Fruit fly (Drosophila melanogaster) whole organism, embryonic: ENCODE measurements around the gene Oatp74D.
A peak's percentile ranks its signal among the peaks of the same experiment; 100 is the strongest.

Experiments used
- CG10366 ChIP-seq: fragments of 200-800 bp; sonication (Bioruptor generic); IDR thresholded peaks from 2 replicates; pipeline ENCODE4 v1.3.6; 2022; ENCODE audit warnings: missing biosample characterization, missing genetic modification characterization
- CG10565 ChIP-seq: fragments of 200-800 bp; sonication (Bioruptor generic); optimal IDR thresholded peaks from 3 replicates; lab custom pipeline; 2016; ENCODE audit warnings: missing biosample characterization, mild to moderate bottlenecking, missing genetic modification characterization
- CG11560 ChIP-seq: fragments of 200-800 bp; sonication (Bioruptor generic); IDR thresholded peaks from 3 replicates; pipeline ENCODE4 v1.3.6; 2022; ENCODE audit warnings: missing biosample characterization, missing genetic modification characterization
- CG12391 ChIP-seq: fragments of 200-800 bp; sonication (Bioruptor generic); optimal IDR thresholded peaks from 3 replicates; lab custom pipeline; 2018; ENCODE audit warnings: missing biosample characterization, mild to moderate bottlenecking, missing genetic modification characterization, moderate library complexity
- CG15696 ChIP-seq: fragments of 200-800 bp; sonication (Bioruptor generic); optimal IDR thresholded peaks from 2 replicates; lab custom pipeline; 2019; ENCODE audit warnings: missing biosample characterization, mild to moderate bottlenecking, missing genetic modification characterization, moderate library complexity
- CG16815 ChIP-seq: fragments of 200-800 bp; sonication (Bioruptor generic); optimal IDR thresholded peaks from 3 replicates; lab custom pipeline; 2017; ENCODE audit warnings: missing biosample characterization, mild to moderate bottlenecking, missing genetic modification characterization
- CG16863 ChIP-seq: fragments of 200-800 bp; sonication (Bioruptor generic); optimal IDR thresholded peaks from 3 replicates; lab custom pipeline; 2016; ENCODE audit warnings: missing biosample characterization, missing genetic modification characterization
- CG17361 ChIP-seq: fragments of 200-800 bp; sonication (Bioruptor generic); IDR thresholded peaks from 3 replicates; pipeline ENCODE4 v1.3.6; 2022; ENCODE audit warnings: missing biosample characterization, missing genetic modification characterization
- CG17829 ChIP-seq: fragments of 200-800 bp; optimal IDR thresholded peaks from 2 replicates; lab custom pipeline; 2019; ENCODE audit warnings: missing biosample characterization, mild to moderate bottlenecking, missing genetic modification characterization, moderate library complexity
- CG18619 ChIP-seq: fragments of 200-800 bp; sonication (Bioruptor generic); optimal IDR thresholded peaks from 3 replicates; lab custom pipeline; 2017; ENCODE audit warnings: missing biosample characterization, mild to moderate bottlenecking, missing genetic modification characterization
- CG2116 ChIP-seq: fragments of 200-800 bp; sonication (Bioruptor generic); optimal IDR thresholded peaks from 3 replicates; lab custom pipeline; 2018; ENCODE audit warnings: missing biosample characterization, mild to moderate bottlenecking, missing genetic modification characterization
- CG30020 ChIP-seq: fragments of 200-800 bp; optimal IDR thresholded peaks from 2 replicates; lab custom pipeline; 2019; ENCODE audit warnings: missing biosample characterization, mild to moderate bottlenecking, missing genetic modification characterization, moderate library complexity
- CG31365 ChIP-seq: fragments of 200-800 bp; sonication (Bioruptor generic); optimal IDR thresholded peaks from 2 replicates; lab custom pipeline; 2018; ENCODE audit warnings: missing biosample characterization, mild to moderate bottlenecking, missing genetic modification characterization
- CG32532 ChIP-seq: fragments of 200-800 bp; sonication (Bioruptor generic); IDR thresholded peaks from 2 replicates; pipeline ENCODE4 v1.3.6; 2022; ENCODE audit warnings: missing biosample characterization, missing genetic modification characterization
- CG4730 ChIP-seq: fragments of 200-800 bp; sonication (Bioruptor generic); IDR thresholded peaks from 2 replicates; pipeline ENCODE4 v1.3.6; 2022; ENCODE audit warnings: missing biosample characterization, missing genetic modification characterization
- CG4854 ChIP-seq: fragments of 200-800 bp; sonication (Bioruptor generic); optimal IDR thresholded peaks from 2 replicates; lab custom pipeline; 2016; ENCODE audit warnings: missing biosample characterization, missing genetic modification characterization, inconsistent platforms
- CG5953 ChIP-seq: fragments of 200-800 bp; sonication (Bioruptor generic); IDR thresholded peaks from 2 replicates; pipeline ENCODE4 v1.3.6; 2022; ENCODE audit warnings: missing biosample characterization, missing genetic modification characterization
- CG6175 ChIP-seq: fragments of 200-800 bp; sonication (Bioruptor generic); IDR thresholded peaks from 3 replicates; pipeline ENCODE4 v1.3.6; 2022; ENCODE audit warnings: missing biosample characterization, missing genetic modification characterization
- CG6654 ChIP-seq: fragments of 200-800 bp; sonication (Bioruptor generic); optimal IDR thresholded peaks from 2 replicates; lab custom pipeline; 2017; ENCODE audit warnings: missing biosample characterization, mild to moderate bottlenecking, missing genetic modification characterization
- CG8290 ChIP-seq, 3 experiments: fragments of 200-800 bp; sonication (Bioruptor generic); optimal IDR thresholded peaks; 2 replicates each; lab custom pipeline; 2016 to 2019; ENCODE audit warnings: missing biosample characterization in 3 of 3, missing genetic modification characterization in 3 of 3, mild to moderate bottlenecking in 2 of 3, moderate library complexity in 1 of 3
- CHES-1-like ChIP-seq: fragments of 200-800 bp; sonication (Bioruptor generic); optimal IDR thresholded peaks from 2 replicates; lab custom pipeline; 2016; ENCODE audit warnings: missing biosample characterization, missing genetic modification characterization
- CkIIα-i1 ChIP-seq: fragments of 200-800 bp; sonication (Bioruptor generic); IDR thresholded peaks from 2 replicates; pipeline ENCODE4 v1.3.6; 2022; ENCODE audit warnings: missing biosample characterization, missing genetic modification characterization
- Dip3 ChIP-seq: fragments of 200-800 bp; sonication (Bioruptor generic); optimal IDR thresholded peaks from 3 replicates; lab custom pipeline; 2016; ENCODE audit warnings: missing biosample characterization, missing genetic modification characterization
- Doc3 ChIP-seq: fragments of 200-800 bp; sonication (Bioruptor generic); IDR thresholded peaks from 3 replicates; pipeline ENCODE4 v1.3.6; 2022; ENCODE audit warnings: missing biosample characterization, missing genetic modification characterization; ENCODE audit not compliant: partially characterized antibody
- Drgx ChIP-seq: fragments of 200-800 bp; sonication (Bioruptor generic); IDR thresholded peaks from 2 replicates; pipeline ENCODE4 v1.3.6; 2022; ENCODE audit warnings: missing biosample characterization, missing genetic modification characterization
- H15 ChIP-seq: fragments of 200-800 bp; sonication (Bioruptor generic); IDR thresholded peaks from 3 replicates; pipeline ENCODE4 v1.3.6; 2022; ENCODE audit warnings: missing biosample characterization, missing genetic modification characterization
- Hey ChIP-seq: fragments of 200-800 bp; sonication (Bioruptor generic); optimal IDR thresholded peaks from 3 replicates; lab custom pipeline; 2018; ENCODE audit warnings: missing biosample characterization, mild to moderate bottlenecking, missing genetic modification characterization
- Hmx ChIP-seq: fragments of 200-800 bp; sonication (Bioruptor generic); optimal IDR thresholded peaks from 2 replicates; lab custom pipeline; 2016; ENCODE audit warnings: missing biosample characterization, missing genetic modification characterization
- Jarid2 ChIP-seq: fragments of 200-800 bp; sonication (Bioruptor generic); optimal IDR thresholded peaks from 3 replicates; lab custom pipeline; 2017; ENCODE audit warnings: mild to moderate bottlenecking, missing biosample characterization, missing genetic modification reagents, missing genetic modification characterization
- PHDP ChIP-seq: fragments of 200-800 bp; sonication (Bioruptor generic); optimal IDR thresholded peaks from 3 replicates; lab custom pipeline; 2018; ENCODE audit warnings: missing biosample characterization, mild to moderate bottlenecking, missing genetic modification characterization, moderate library complexity
- Tbp ChIP-seq: fragments of >200 bp; optimal IDR thresholded peaks from 2 replicates; lab custom pipeline; 2018; ENCODE audit warnings: missing biosample characterization, missing genetic modification characterization
- cad ChIP-seq: fragments of >200 bp; optimal IDR thresholded peaks from 2 replicates; lab custom pipeline; 2017; ENCODE audit warnings: missing biosample characterization, missing genetic modification characterization
- chm ChIP-seq: fragments of 200-800 bp; sonication (Bioruptor generic); IDR thresholded peaks from 2 replicates; pipeline ENCODE4 v1.3.6; 2022; ENCODE audit warnings: missing biosample characterization, missing genetic modification characterization
- ci ChIP-seq: fragments of 200-800 bp; sonication (Bioruptor generic); IDR thresholded peaks from 3 replicates; pipeline ENCODE4 v1.3.6; 2022; ENCODE audit warnings: missing biosample characterization, missing genetic modification characterization
- dpn ChIP-seq, 2 experiments: fragments of 200-800 bp; sonication (Bioruptor generic); optimal IDR thresholded peaks; 3 replicates each; lab custom pipeline; 2016; ENCODE audit warnings: missing biosample characterization in 2 of 2, missing genetic modification characterization in 2 of 2
- gem ChIP-seq: fragments of 200-800 bp; sonication (Bioruptor generic); optimal IDR thresholded peaks from 2 replicates; lab custom pipeline; 2019; ENCODE audit warnings: missing biosample characterization, mild to moderate bottlenecking, missing genetic modification characterization, moderate library complexity
- gsb-n ChIP-seq: fragments of 200-800 bp; sonication (Bioruptor generic); optimal IDR thresholded peaks from 3 replicates; lab custom pipeline; 2018; ENCODE audit warnings: missing biosample characterization, mild to moderate bottlenecking, missing genetic modification characterization
- jing ChIP-seq: fragments of 200-800 bp; sonication (Bioruptor generic); optimal IDR thresholded peaks from 2 replicates; lab custom pipeline; 2018; ENCODE audit warnings: missing biosample characterization, mild to moderate bottlenecking, missing genetic modification characterization
- kah ChIP-seq: fragments of 200-800 bp; sonication (Bioruptor generic); optimal IDR thresholded peaks from 2 replicates; lab custom pipeline; 2018; ENCODE audit warnings: missing biosample characterization, mild to moderate bottlenecking, missing genetic modification characterization
- knrl ChIP-seq: fragments of 200-800 bp; sonication (Bioruptor generic); IDR thresholded peaks from 3 replicates; pipeline ENCODE4 v1.3.6; 2022; ENCODE audit warnings: missing biosample characterization, missing genetic modification characterization; ENCODE audit not compliant: partially characterized antibody
- prd ChIP-seq, 3 experiments: fragments of >200 bp in 2 of 3; fragments of 200-800 bp in 1 of 3; sonication (Bioruptor generic) in 1 of 3; optimal IDR thresholded peaks in 2 of 3; IDR thresholded peaks in 1 of 3; 2 replicates in 2 of 3; 3 replicates in 1 of 3; pipeline versions ENCODE4 v1.3.6 to Lab custom; 2017 to 2022; ENCODE audit warnings: missing biosample characterization in 1 of 3, missing genetic modification characterization in 1 of 3
- pros ChIP-seq: fragments of 200-800 bp; sonication (Bioruptor generic); optimal IDR thresholded peaks from 3 replicates; lab custom pipeline; 2019; ENCODE audit warnings: missing biosample characterization, mild to moderate bottlenecking, missing genetic modification characterization, moderate library complexity
- repo ChIP-seq: fragments of 200-800 bp; sonication (Bioruptor generic); optimal IDR thresholded peaks from 2 replicates; lab custom pipeline; 2016; ENCODE audit warnings: missing biosample characterization, missing genetic modification characterization
- sisA ChIP-seq: fragments of 200-800 bp; sonication (Bioruptor generic); IDR thresholded peaks from 2 replicates; pipeline ENCODE4 v1.3.6; 2022; ENCODE audit warnings: missing biosample characterization, missing genetic modification characterization
- slbo ChIP-seq: fragments of 200-800 bp; sonication (Bioruptor generic); IDR thresholded peaks from 2 replicates; pipeline ENCODE4 v1.3.6; 2022; ENCODE audit warnings: missing biosample characterization, missing genetic modification characterization
- sug ChIP-seq: fragments of 200-800 bp; optimal IDR thresholded peaks from 2 replicates; lab custom pipeline; 2019; ENCODE audit warnings: missing biosample characterization, mild to moderate bottlenecking, missing genetic modification characterization, moderate library complexity
- trem ChIP-seq: fragments of 200-800 bp; optimal IDR thresholded peaks from 3 replicates; lab custom pipeline; 2019; ENCODE audit warnings: missing biosample characterization, mild to moderate bottlenecking, missing genetic modification characterization, moderate library complexity
- yki ChIP-seq: fragments of >200 bp; optimal IDR thresholded peaks from 3 replicates; lab custom pipeline; 2018
- zf30C ChIP-seq: fragments of 200-800 bp; sonication (Bioruptor generic); optimal IDR thresholded peaks from 3 replicates; lab custom pipeline; 2018; ENCODE audit warnings: missing biosample characterization, mild to moderate bottlenecking, missing genetic modification characterization

Oatp74D gene

DNA sequence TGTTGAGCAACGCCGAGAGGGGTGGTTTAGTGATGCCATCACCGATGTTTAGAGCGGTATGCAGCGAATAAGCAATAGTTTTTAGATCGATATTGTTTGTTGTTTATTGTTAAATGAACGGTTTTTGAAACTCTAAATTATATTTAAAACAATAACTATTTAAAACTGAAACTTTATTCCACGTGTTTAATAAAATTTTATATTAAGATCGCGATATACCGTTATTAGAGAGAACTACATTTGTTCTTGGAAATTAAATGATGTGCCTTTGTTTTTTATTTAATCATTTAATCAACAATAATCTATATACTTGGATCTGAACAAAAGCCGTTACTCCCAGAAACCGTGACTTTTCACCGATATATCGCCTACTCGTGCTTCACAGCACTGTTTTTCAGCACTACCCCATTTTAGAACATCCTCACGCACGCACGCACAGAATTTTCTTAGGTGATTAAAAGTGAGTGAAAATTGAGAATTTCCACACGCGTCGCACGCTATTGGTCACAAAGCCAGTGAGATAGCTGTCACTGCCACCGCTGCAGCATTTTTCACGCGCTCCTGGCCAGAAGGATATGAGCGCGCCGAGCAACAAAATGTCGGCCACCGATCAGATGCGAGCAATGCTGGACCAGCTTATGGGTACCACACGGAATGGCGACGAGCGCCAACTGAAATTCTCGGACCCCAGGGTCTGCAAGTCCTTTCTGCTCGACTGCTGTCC lies 27.1 kb downstream of the Oatp74D start, which contains the start of the genes U4-U6-60K and CG7564 (continued):
- peak; percentile 89 for TF ChIP-seq CG17361 (GFP tag; lab: Robert Waterston, UW)
- TF ChIP-seq pros (GFP tag; lab: Kevin White, UChicago): no peak
- peak; percentile 7 for TF ChIP-seq CHES-1-like (GFP tag; lab: Kevin White, UChicago)
- peak; percentile 50 for TF ChIP-seq CG8290 (GFP tag; optimal IDR thresholded peaks at IDR 0.05; lab: Kevin White, UChicago)
- peak in 1 of 2 experiments; percentile 76 for TF ChIP-seq CG8290 (tag; optimal IDR thresholded peaks at IDR 0.05; lab: Kevin White, UChicago)
- peak; percentile 38 for TF ChIP-seq CG15696 (tag; lab: Kevin White, UChicago)
- TF ChIP-seq Hmx: peak; percentile 20
- TF ChIP-seq Doc3 (GFP tag; lab: Robert Waterston, UW): peak; percentile 87
- TF ChIP-seq CG31365 (tag; lab: Kevin White, UChicago): no peak
- TF ChIP-seq prd (optimal IDR thresholded peaks at IDR 0.05; lab: Kevin White, UChicago): no peak
- peak; percentile 58; the same call in 2 of the 3 replicates for TF ChIP-seq prd (GFP tag; IDR thresholded peaks at IDR 0.05; lab: Robert Waterston, UW)
- TF ChIP-seq Dip3 (GFP tag; lab: Kevin White, UChicago): peak; percentile 53
- TF ChIP-seq knrl: peak; percentile 99
- TF ChIP-seq H15 (GFP tag; lab: Robert Waterston, UW): 0 out of 3 replicates have a peak, but pooled peaks have one; percentile 28
- no peak for TF ChIP-seq CG6654 (GFP tag; lab: Kevin White, UChicago)
- no peak for TF ChIP-seq kah (GFP tag; lab: Kevin White, UChicago)
- TF ChIP-seq sug (tag; lab: Kevin White, UChicago): peak; percentile 74
- TF ChIP-seq CG16863 (GFP tag; lab: Kevin White, UChicago): no peak
- TF ChIP-seq CG10366: peak; percentile 51
- TF ChIP-seq CG11560 (tag; lab: Robert Waterston, UW): no peak
- no peak for TF ChIP-seq chm (GFP tag; lab: Robert Waterston, UW)
- TF ChIP-seq CG18619 (GFP tag; lab: Kevin White, UChicago): peak; percentile 71
- peak; percentile 61 for TF ChIP-seq sisA (GFP tag; lab: Robert Waterston, UW)
- TF ChIP-seq PHDP: peak; percentile 40
- no peak for TF ChIP-seq Hey (tag; lab: Kevin White, UChicago)
- no peak for TF ChIP-seq CG10565 (GFP tag; lab: Kevin White, UChicago)
- no peak for TF ChIP-seq CG6175 (GFP tag; lab: Robert Waterston, UW)
- peak; percentile 55 for TF ChIP-seq trem (tag; lab: Kevin White, UChicago)
- peak; percentile 48 to 63 for TF ChIP-seq dpn (GFP tag; optimal IDR thresholded peaks at IDR 0.05; lab: Kevin White, UChicago)
- TF ChIP-seq CG4854 (GFP tag; lab: Kevin White, UChicago): peak; percentile 22
- TF ChIP-seq yki (lab: Kevin White, UChicago): no peak
- peak; percentile 63 for TF ChIP-seq CG30020 (tag; lab: Kevin White, UChicago)
- no peak for TF ChIP-seq Drgx (GFP tag; lab: Robert Waterston, UW)
- TF ChIP-seq jing (GFP tag; lab: Kevin White, UChicago): no peak
- no peak for TF ChIP-seq CG5953 (GFP tag; lab: Robert Waterston, UW)
- peak; percentile 17 for TF ChIP-seq Jarid2
- no peak for TF ChIP-seq zf30C (GFP tag; lab: Kevin White, UChicago)
- TF ChIP-seq CG17829 (tag; lab: Kevin White, UChicago): peak; percentile 53
- no peak for TF ChIP-seq gem
- peak; percentile 76 for TF ChIP-seq CG16815 (GFP tag; lab: Kevin White, UChicago)
- TF ChIP-seq CG32532: peak; percentile 76
- TF ChIP-seq ci (GFP tag; lab: Robert Waterston, UW): no peak; the same call in 2 of the 3 replicates
- 0 out of 2 replicates have a peak, but pooled peaks have one; percentile 11 for TF ChIP-seq CG4730 (GFP tag; lab: Robert Waterston, UW)
- TF ChIP-seq Tbp (GFP tag; lab: Kevin White, UChicago): peak; percentile 27
- no peak for TF ChIP-seq repo (GFP tag; lab: Kevin White, UChicago)
- no peak for TF ChIP-seq gsb-n (tag; lab: Kevin White, UChicago)
- TF ChIP-seq slbo (GFP tag; lab: Robert Waterston, UW): peak; percentile 77
- TF ChIP-seq CkIIα-i1 (GFP tag; lab: Robert Waterston, UW): no peak
- TF ChIP-seq CG2116 (GFP tag; lab: Kevin White, UChicago): peak; percentile 62
- peak; percentile 73 for TF ChIP-seq CG12391
- no peak for TF ChIP-seq cad (GFP tag; lab: Kevin White, UChicago)
